Worm (Caenorhabditis elegans) whole organism, L2 larva: Measurements from ENCODE around the gene C38C3.6.

Experiments
- C34F6.9 ChIP-seq: fragments of 150-350 bp; optimal IDR thresholded peaks from 2 replicates; lab custom pipeline; 2014; ENCODE audit warnings: missing biosample characterization, missing genetic modification characterization
- F13H6.1 ChIP-seq: sonication (generic microtip); optimal IDR thresholded peaks from 2 replicates; lab custom pipeline; 2016; ENCODE audit warnings: missing genetic modification characterization, missing compliant biosample characterization
- R02D3.7 ChIP-seq: fragments of 150-350 bp; optimal IDR thresholded peaks from 2 replicates; lab custom pipeline; 2014; ENCODE audit warnings: missing biosample characterization, missing genetic modification characterization
- Y55F3AM.14 ChIP-seq: fragments of 200-800 bp; sonication (Bioruptor generic); optimal IDR thresholded peaks from 2 replicates; lab custom pipeline; 2018; ENCODE audit warnings: mild to moderate bottlenecking, missing genetic modification characterization, missing compliant biosample characterization
- ZK546.5 ChIP-seq: sonication (generic microtip); optimal IDR thresholded peaks from 2 replicates; lab custom pipeline; 2017; ENCODE audit warnings: missing biosample characterization, missing genetic modification characterization
- alr-1 ChIP-seq: fragments of 150-350 bp; optimal IDR thresholded peaks from 2 replicates; lab custom pipeline; 2014; ENCODE audit warnings: missing biosample characterization, missing genetic modification characterization
- aly-2 ChIP-seq: fragments of 150-350 bp; optimal IDR thresholded peaks from 2 replicates; lab custom pipeline; 2014; ENCODE audit warnings: missing biosample characterization, missing genetic modification characterization
- ama-1 ChIP-seq: fragments of 150-350 bp; optimal IDR thresholded peaks from 2 replicates; lab custom pipeline; 2018; ENCODE audit warnings: inconsistent platforms
- ceh-16 ChIP-seq: fragments of 150-350 bp; optimal IDR thresholded peaks from 2 replicates; lab custom pipeline; 2014; ENCODE audit warnings: missing biosample characterization, missing genetic modification characterization
- ceh-82 ChIP-seq: fragments of 150-350 bp; optimal IDR thresholded peaks from 2 replicates; lab custom pipeline; 2014; ENCODE audit warnings: missing biosample characterization, missing genetic modification characterization
- crh-2 ChIP-seq: sonication (generic microtip); optimal IDR thresholded peaks from 2 replicates; lab custom pipeline; 2017; ENCODE audit warnings: missing biosample characterization, missing genetic modification characterization
- dmd-4 ChIP-seq: sonication (generic microtip); optimal IDR thresholded peaks from 2 replicates; lab custom pipeline; 2017; ENCODE audit warnings: missing biosample characterization, missing genetic modification characterization
- egl-27 ChIP-seq: sonication (generic microtip); optimal IDR thresholded peaks from 3 replicates; lab custom pipeline; 2017; ENCODE audit warnings: missing biosample characterization, missing genetic modification reagents, missing genetic modification characterization
- elt-1 ChIP-seq: fragments of 150-350 bp; optimal IDR thresholded peaks from 2 replicates; lab custom pipeline; 2014; ENCODE audit warnings: missing biosample characterization, missing genetic modification characterization
- elt-3 ChIP-seq: sonication (generic microtip); optimal IDR thresholded peaks from 2 replicates; lab custom pipeline; 2017; ENCODE audit warnings: missing biosample characterization, missing genetic modification characterization
- fos-1 ChIP-seq: fragments of 150-350 bp; optimal IDR thresholded peaks from 2 replicates; lab custom pipeline; 2014; ENCODE audit warnings: missing biosample characterization, missing genetic modification characterization
- gmeb-1 ChIP-seq: fragments of 150-350 bp; optimal IDR thresholded peaks from 2 replicates; lab custom pipeline; 2014; ENCODE audit warnings: missing biosample characterization, missing genetic modification characterization
- lin-11 ChIP-seq: fragments of 150-350 bp; sonication (generic microtip); optimal IDR thresholded peaks from 2 replicates; lab custom pipeline; 2014; ENCODE audit warnings: missing biosample characterization, missing genetic modification characterization, inconsistent platforms, mixed read lengths
- lin-13 ChIP-seq: fragments of 150-350 bp; optimal IDR thresholded peaks from 2 replicates; lab custom pipeline; 2014; ENCODE audit warnings: missing biosample characterization, missing genetic modification reagents, missing genetic modification characterization
- lin-39 ChIP-seq: fragments of 150-350 bp; optimal IDR thresholded peaks from 2 replicates; lab custom pipeline; 2014; ENCODE audit warnings: missing biosample characterization, missing genetic modification reagents, missing genetic modification characterization
- lsy-2 ChIP-seq, 2 experiments: fragments of 150-350 bp in 1 of 2; sonication (generic microtip) in 1 of 2; optimal IDR thresholded peaks; 2 replicates each; lab custom pipeline; 2014 to 2017; ENCODE audit warnings: missing biosample characterization in 2 of 2, missing genetic modification characterization in 2 of 2
- mab-5 ChIP-seq: fragments of 150-350 bp; optimal IDR thresholded peaks from 2 replicates; lab custom pipeline; 2014; ENCODE audit warnings: missing biosample characterization, missing genetic modification characterization
- mbf-1 ChIP-seq: sonication (generic microtip); optimal IDR thresholded peaks from 2 replicates; lab custom pipeline; 2017; ENCODE audit warnings: missing biosample characterization, missing genetic modification characterization
- mdl-1 ChIP-seq, 2 experiments: fragments of 150-350 bp in 1 of 2; sonication (generic microtip) in 1 of 2; optimal IDR thresholded peaks; 2 replicates each; lab custom pipeline; 2017; ENCODE audit warnings: missing biosample characterization in 2 of 2, missing genetic modification characterization in 2 of 2
- nhr-10 ChIP-seq: sonication (generic microtip); optimal IDR thresholded peaks from 2 replicates; lab custom pipeline; 2017; ENCODE audit warnings: missing biosample characterization, missing genetic modification characterization
- nhr-11 ChIP-seq: fragments of 150-350 bp; optimal IDR thresholded peaks from 2 replicates; lab custom pipeline; 2014; ENCODE audit warnings: missing biosample characterization, missing genetic modification characterization
- nhr-12 ChIP-seq: fragments of 150-350 bp; optimal IDR thresholded peaks from 2 replicates; lab custom pipeline; 2014; ENCODE audit warnings: missing biosample characterization, missing genetic modification characterization
- nhr-129 ChIP-seq: fragments of 150-350 bp; optimal IDR thresholded peaks from 2 replicates; lab custom pipeline; 2014; ENCODE audit warnings: missing biosample characterization, missing genetic modification characterization
- nhr-21 ChIP-seq: fragments of 150-350 bp; optimal IDR thresholded peaks from 2 replicates; lab custom pipeline; 2014; ENCODE audit warnings: missing biosample characterization, missing genetic modification characterization
- nhr-23 ChIP-seq: fragments of 150-350 bp; optimal IDR thresholded peaks from 2 replicates; lab custom pipeline; 2014; ENCODE audit warnings: missing biosample characterization, missing genetic modification reagents, missing genetic modification characterization
- nhr-237 ChIP-seq: fragments of 150-350 bp; optimal IDR thresholded peaks from 2 replicates; lab custom pipeline; 2014; ENCODE audit warnings: missing biosample characterization, missing genetic modification characterization
- nhr-25 ChIP-seq: fragments of 150-350 bp; sonication (generic microtip); optimal IDR thresholded peaks from 3 replicates; lab custom pipeline; 2014; ENCODE audit warnings: missing biosample characterization, missing genetic modification characterization
- nhr-6 ChIP-seq: fragments of 150-350 bp; optimal IDR thresholded peaks from 2 replicates; lab custom pipeline; 2014; ENCODE audit warnings: missing biosample characterization, missing genetic modification characterization
- nhr-77 ChIP-seq: fragments of 150-350 bp; optimal IDR thresholded peaks from 2 replicates; lab custom pipeline; 2014; ENCODE audit warnings: missing biosample characterization, missing genetic modification characterization
- peb-1 ChIP-seq: fragments of 150-350 bp; optimal IDR thresholded peaks from 2 replicates; lab custom pipeline; 2014; ENCODE audit warnings: missing biosample characterization, missing genetic modification characterization
- sem-4 ChIP-seq: fragments of 150-350 bp; optimal IDR thresholded peaks from 2 replicates; lab custom pipeline; 2014; ENCODE audit warnings: missing biosample characterization, missing genetic modification reagents, missing genetic modification characterization
- skn-1 ChIP-seq: sonication (generic microtip); optimal IDR thresholded peaks from 2 replicates; lab custom pipeline; 2017; ENCODE audit warnings: missing biosample characterization, missing genetic modification characterization
- sma-3 ChIP-seq: sonication (generic microtip); optimal IDR thresholded peaks from 2 replicates; lab custom pipeline; 2016; ENCODE audit warnings: missing genetic modification reagents, missing genetic modification characterization, missing compliant biosample characterization
- sma-9 ChIP-seq, 2 experiments: fragments of 150-350 bp in 1 of 2; sonication (generic microtip) in 1 of 2; optimal IDR thresholded peaks; 2 replicates each; lab custom pipeline; 2014 to 2016; ENCODE audit warnings: missing genetic modification characterization in 2 of 2, mild to moderate bottlenecking in 1 of 2, missing biosample characterization in 1 of 2, missing compliant biosample characterization in 1 of 2, missing genetic modification reagents in 1 of 2, moderate library complexity in 1 of 2
- snpc-4 ChIP-seq: fragments of 150-350 bp; optimal IDR thresholded peaks from 2 replicates; lab custom pipeline; 2014; ENCODE audit warnings: missing biosample characterization, missing genetic modification characterization
- unc-39 ChIP-seq: fragments of 150-350 bp; optimal IDR thresholded peaks from 2 replicates; lab custom pipeline; 2014; ENCODE audit warnings: missing biosample characterization, missing genetic modification characterization
- unc-55 ChIP-seq: fragments of 150-350 bp; sonication (generic microtip); optimal IDR thresholded peaks from 3 replicates; lab custom pipeline; 2014; ENCODE audit warnings: missing biosample characterization, missing genetic modification reagents, missing genetic modification characterization
- unc-62 ChIP-seq: fragments of 150-350 bp; optimal IDR thresholded peaks from 2 replicates; lab custom pipeline; 2014; ENCODE audit warnings: missing biosample characterization, missing genetic modification reagents, missing genetic modification characterization
- zag-1 ChIP-seq: fragments of 150-350 bp; optimal IDR thresholded peaks from 2 replicates; lab custom pipeline; 2014; ENCODE audit warnings: missing biosample characterization, missing genetic modification characterization
- ztf-1 ChIP-seq: fragments of 200-800 bp; sonication (Bioruptor generic); conservative IDR thresholded peaks from 2 replicates; pipeline ENCODE4 v1.3.6; 2022; ENCODE audit warnings: missing genetic modification characterization, missing compliant biosample characterization
- ztf-11 ChIP-seq: sonication (generic microtip); optimal IDR thresholded peaks from 2 replicates; lab custom pipeline; 2017; ENCODE audit warnings: missing biosample characterization, missing genetic modification characterization
- ztf-4 ChIP-seq: fragments of 150-350 bp; optimal IDR thresholded peaks from 2 replicates; lab custom pipeline; 2014; ENCODE audit warnings: missing biosample characterization, missing genetic modification characterization

Gene C38C3.6

DNA sequence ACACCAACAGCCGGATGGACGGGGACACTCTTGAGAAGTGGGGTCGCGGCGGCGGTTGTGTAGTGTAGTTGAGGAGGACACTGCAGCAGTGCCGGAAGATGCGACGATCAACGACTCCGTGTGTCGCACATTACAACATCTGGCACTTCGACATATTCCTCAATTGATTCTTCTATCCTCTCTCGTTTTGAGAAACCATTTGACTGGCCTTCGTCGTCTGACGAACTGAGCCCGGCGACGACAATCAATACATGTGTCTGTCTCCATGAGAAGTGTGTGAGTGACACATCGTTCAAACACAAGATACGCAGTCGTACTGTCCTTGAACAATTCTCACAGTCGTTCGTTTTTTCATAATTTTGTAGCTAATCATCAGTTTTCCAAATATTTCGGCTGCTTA, 18.8 kb downstream of the C38C3.6 start:
- TF ChIP-seq mab-5 (no peak), ama-1 (lab: Kevin White, UChicago) (no peak), nhr-129 (tag; lab: Kevin White, UChicago) (peak; percentile 13), ztf-1 (no peak), ztf-4 (no peak), lsy-2 (tag; optimal IDR thresholded peaks at IDR 0.05; lab: Kevin White, UChicago) (no peak), unc-62 (GFP tag; lab: Kevin White, UChicago) (no peak), fos-1 (tag; lab: Kevin White, UChicago) (peak; percentile 28), unc-55 (no peak), egl-27 (tag; lab: Kevin White, UChicago) (no peak), ceh-16 (tag; lab: Kevin White, UChicago) (no peak), lin-39 (tag; lab: Kevin White, UChicago) (no peak)

DNA sequence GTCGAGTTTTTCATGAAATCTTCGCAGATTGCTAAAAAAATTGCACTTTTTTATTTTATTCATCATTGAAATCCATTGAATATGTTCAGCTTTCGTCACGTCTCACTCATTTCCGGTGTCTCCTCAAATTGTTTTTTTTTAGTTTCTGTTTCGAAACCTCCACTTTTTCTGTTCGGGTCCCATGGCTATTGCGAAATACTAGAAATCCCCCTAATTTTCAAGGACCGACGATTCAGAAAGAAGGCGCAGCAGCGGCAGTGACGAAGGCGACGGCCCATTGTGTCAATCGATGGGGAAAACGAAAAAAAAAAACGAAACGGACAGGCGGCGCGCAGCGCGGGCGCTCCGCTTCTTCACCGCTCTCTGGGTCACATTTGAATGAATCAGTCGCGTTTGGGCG, 19.4 kb downstream of the C38C3.6 start:
- no peak for TF ChIP-seq nhr-12 (tag; lab: Kevin White, UChicago)
- TF ChIP-seq nhr-23 (tag; lab: Kevin White, UChicago) = no peak
- no peak for TF ChIP-seq sma-3 (GFP tag; lab: Kevin White, UChicago)
- peak; percentile 31 for TF ChIP-seq sma-9 (GFP tag; optimal IDR thresholded peaks at IDR 0.05; lab: Kevin White, UChicago)
- TF ChIP-seq sma-9 (tag; optimal IDR thresholded peaks at IDR 0.05; lab: Kevin White, UChicago) = no peak

ce11 chrV:1471078-1471969, 20.1 kb downstream of the C38C3.6 start:
- TF ChIP-seq mdl-1 (tag; optimal IDR thresholded peaks at IDR 0.05; lab: Kevin White, UChicago) (peak in 1 of 2 experiments; percentile 10), R02D3.7 (no peak), nhr-77 (tag; lab: Kevin White, UChicago) (no peak), peb-1 (no peak), unc-55 (peak; percentile 96), aly-2 (tag; lab: Kevin White, UChicago) (no peak), nhr-10 (tag; lab: Kevin White, UChicago) (no peak), elt-1 (tag; lab: Kevin White, UChicago) (no peak), alr-1 (tag; lab: Kevin White, UChicago) (no peak), nhr-6 (tag; lab: Kevin White, UChicago) (peak; percentile 50), lsy-2 (tag; optimal IDR thresholded peaks at IDR 0.05; lab: Kevin White, UChicago) (peak in 1 of 2 experiments; percentile 82), nhr-12 (tag; lab: Kevin White, UChicago) (no peak), nhr-23 (tag; lab: Kevin White, UChicago) (no peak), zag-1 (tag; lab: Kevin White, UChicago) (peak; percentile 53), ceh-82 (no peak), ztf-11 (tag; lab: Kevin White, UChicago) (no peak), mbf-1 (tag; lab: Kevin White, UChicago) (no peak), nhr-11 (no peak), sem-4 (no peak), unc-62 (GFP tag; lab: Kevin White, UChicago) (no peak), lin-11 (peak; percentile 14), sma-9 (GFP tag; optimal IDR thresholded peaks at IDR 0.05; lab: Kevin White, UChicago) (peak; percentile 25), sma-9 (tag; optimal IDR thresholded peaks at IDR 0.05; lab: Kevin White, UChicago) (no peak), ztf-1 (no peak), nhr-25 (tag; lab: Kevin White, UChicago) (peak; percentile 74), fos-1 (tag; lab: Kevin White, UChicago) (peak; percentile 63), F13H6.1 (peak; percentile 44), unc-39 (tag; lab: Kevin White, UChicago) (no peak), ama-1 (lab: Kevin White, UChicago) (no peak), C34F6.9 (tag; lab: Kevin White, UChicago) (peak; percentile 87), nhr-129 (tag; lab: Kevin White, UChicago) (peak; percentile 13), ZK546.5 (tag; lab: Kevin White, UChicago) (no peak), dmd-4 (tag; lab: Kevin White, UChicago) (no peak), snpc-4 (tag; lab: Kevin White, UChicago) (no peak), skn-1 (tag; lab: Kevin White, UChicago) (peak; percentile 86), egl-27 (tag; lab: Kevin White, UChicago) (no peak), elt-3 (no peak), sma-3 (GFP tag; lab: Kevin White, UChicago) (peak; percentile 70), crh-2 (tag; lab: Kevin White, UChicago) (peak; percentile 72), nhr-237 (tag; lab: Kevin White, UChicago) (no peak), mab-5 (peak; percentile 43), lin-13 (GFP tag; lab: Kevin White, UChicago) (peak; percentile 87), ztf-4 (peak; percentile 32), Y55F3AM.14 (no peak), nhr-21 (tag; lab: Kevin White, UChicago) (peak; percentile 58), gmeb-1 (peak; percentile 91)
